Fruit fly (Drosophila melanogaster) S2 (cell line): ENCODE data around the gene CCHa1.

Source experiments
- CG8478 ChIP-seq: fragments of >200 bp; optimal IDR thresholded peaks from 2 replicates; lab custom pipeline; 2018
- CTCF ChIP-seq, 2 experiments: fragments of >200 bp; optimal IDR thresholded peaks; 2 replicates each; lab custom pipeline; 2018

Gene CCHa1

DNA sequence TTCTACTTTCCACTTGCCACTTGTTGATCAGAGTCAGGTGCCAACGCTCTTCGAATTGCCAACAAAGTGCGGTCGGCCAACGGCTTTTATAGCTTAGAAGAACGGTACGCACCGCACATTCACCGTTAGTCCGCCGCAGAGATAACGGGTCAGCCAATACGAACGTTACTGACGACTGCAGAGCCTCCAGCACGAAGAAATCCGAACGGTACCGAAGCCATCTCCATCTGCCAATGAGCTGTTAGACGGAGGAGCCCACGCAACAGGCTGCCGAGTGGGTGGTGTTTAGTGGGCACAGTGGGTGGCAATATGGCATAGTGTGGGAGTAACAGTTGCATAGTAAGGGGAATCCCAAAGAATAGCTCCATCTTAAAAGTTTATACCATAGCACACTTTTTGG is at the start of gene CCHa1:
Gene CCHa1 (minus strand): TSS at position 44 of the 400 bp plus-strand sequence.
- TF ChIP-seq CG8478 (lab: Kevin White, UChicago) (no peak), CTCF (optimal IDR thresholded peaks at IDR 0.05; lab: Kevin White, UChicago) (no peak)

DNA sequence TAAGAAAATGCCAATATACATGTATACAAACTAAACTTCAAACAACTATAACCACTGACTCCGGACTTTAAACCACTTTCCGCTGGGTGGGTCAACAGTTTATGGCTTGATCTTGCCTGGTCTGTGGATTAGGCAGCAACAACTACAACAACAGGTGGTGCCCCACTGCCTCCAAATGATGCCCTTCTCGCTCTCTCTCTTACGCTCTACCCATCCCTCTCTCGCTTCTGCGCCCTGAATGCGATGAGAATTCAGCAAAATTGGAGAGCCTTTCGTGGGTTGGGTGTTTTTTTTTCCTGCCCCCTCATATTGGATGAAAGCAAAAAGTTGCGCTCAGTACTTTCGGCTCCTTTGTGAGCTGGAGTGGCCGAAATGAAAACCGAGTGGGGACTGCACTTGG is 44.3 kb upstream of the CCHa1 start:
- no peak for TF ChIP-seq CG8478 (lab: Kevin White, UChicago)
- TF ChIP-seq CTCF (optimal IDR thresholded peaks at IDR 0.05; lab: Kevin White, UChicago) = no peak

DNA sequence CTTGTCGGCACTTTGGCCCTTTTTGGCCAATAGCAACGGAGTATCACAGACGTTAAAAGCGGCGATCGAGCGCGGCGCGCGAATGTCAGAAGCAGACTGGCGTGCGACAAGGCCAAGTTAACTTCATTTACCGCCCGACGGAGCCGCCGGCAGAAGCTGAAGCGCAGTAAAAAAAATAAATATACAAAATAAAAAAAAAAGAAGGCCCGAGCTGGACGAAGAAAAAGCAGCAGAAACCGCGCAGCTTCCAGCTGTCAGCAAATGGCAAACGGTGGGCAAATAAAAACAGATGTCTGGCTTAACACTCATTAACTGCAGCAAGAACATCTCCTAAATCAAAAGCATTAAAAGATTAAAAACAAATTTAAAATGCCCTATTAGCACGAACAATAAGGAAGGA is 35.3 kb upstream of the CCHa1 start, which contains the start of gene CG14356:
Gene CG14356 (minus strand): TSS at position 101 of the 400 bp plus-strand sequence.
- TF ChIP-seq CTCF (optimal IDR thresholded peaks at IDR 0.05; lab: Kevin White, UChicago) (no peak), CG8478 (lab: Kevin White, UChicago) (no peak)

DNA sequence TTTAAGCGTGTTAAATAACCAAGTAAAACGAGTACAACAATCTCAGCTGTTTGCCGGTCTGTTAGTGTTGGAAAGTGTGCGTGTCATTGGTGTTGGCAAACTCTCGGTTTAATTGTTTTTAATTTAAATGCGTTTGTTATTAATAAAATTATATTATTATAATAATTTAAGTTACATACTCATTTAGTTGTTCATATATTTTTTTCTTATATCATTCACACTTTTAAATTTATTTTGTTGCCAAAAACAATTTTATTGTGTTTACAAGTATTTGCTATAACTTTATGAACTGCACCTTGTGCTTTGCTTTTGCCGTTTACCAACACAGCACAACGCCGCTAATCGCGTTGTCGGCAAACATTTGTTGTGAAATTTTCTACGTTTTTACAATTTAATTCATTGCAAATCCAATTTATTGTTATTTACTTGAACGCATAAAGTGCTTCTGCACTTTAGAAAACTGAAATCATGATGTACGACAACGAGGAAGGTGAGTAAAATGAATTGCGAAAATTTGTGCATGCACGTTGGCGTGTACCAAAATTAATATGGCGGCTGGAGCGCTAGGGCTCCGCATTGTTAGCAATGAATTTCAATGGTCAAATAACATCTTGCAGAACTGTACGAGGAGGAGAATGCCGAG is 29.0 kb upstream of the CCHa1 start, which contains the start of the genes 140up and Polr2B:
Gene 140up (minus strand): TSS at position 70 of the 643 bp plus-strand sequence.
Gene Polr2B (plus strand): TSS at position 313 of the 643 bp plus-strand sequence.
- TF ChIP-seq CG8478 (lab: Kevin White, UChicago) (no peak), CTCF (optimal IDR thresholded peaks at IDR 0.05; lab: Kevin White, UChicago) (no peak)

DNA sequence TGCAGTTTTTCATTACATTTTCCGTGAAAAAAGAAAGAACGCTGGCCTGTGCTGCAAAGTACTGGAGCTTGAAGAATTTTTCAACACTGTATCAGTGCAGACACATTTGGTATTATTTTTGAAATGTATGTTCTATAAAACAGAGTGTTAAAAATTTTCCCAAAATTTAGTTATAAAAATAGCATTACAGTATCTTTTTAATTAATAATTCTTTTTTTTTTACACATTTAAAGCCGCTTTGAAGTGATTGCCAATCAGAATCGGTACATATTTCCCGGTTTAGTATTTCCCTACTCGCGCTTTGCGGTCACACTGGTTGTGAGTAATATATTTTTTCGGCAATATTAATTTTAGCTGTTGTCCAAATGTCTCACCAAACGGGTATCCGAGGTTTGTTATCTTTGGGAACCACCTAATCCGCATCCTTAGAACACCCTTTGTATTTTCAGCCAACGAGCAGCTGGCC is 25.7 kb upstream of the CCHa1 start, which contains the start of the genes Abi and twf:
Gene Abi (minus strand): TSS at position 74 of the 466 bp plus-strand sequence.
Gene twf (plus strand): TSS at position 308 of the 466 bp plus-strand sequence.
- TF ChIP-seq CTCF (optimal IDR thresholded peaks at IDR 0.05; lab: Kevin White, UChicago) (no peak), CG8478 (lab: Kevin White, UChicago) (no peak)

DNA sequence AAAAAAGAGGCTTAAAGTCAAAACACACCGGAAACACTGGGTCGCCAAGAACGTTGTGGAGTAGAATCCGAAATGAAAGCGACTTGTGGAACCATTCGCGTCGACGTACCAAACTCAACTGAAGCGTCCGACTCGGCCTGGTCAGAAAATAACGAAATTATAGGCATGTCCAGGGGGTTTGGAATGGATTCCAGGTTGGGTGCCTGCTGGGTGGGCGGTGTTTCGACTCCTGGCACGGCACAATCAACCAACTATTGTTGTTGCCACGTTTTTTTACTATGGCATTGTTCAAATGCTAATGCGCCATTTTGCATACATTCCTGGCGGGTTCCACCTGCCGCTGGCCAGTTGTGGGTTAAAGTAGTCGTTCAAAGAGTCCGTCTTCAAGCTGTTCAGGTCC is 21.7 kb upstream of the CCHa1 start, which contains the start of gene Kif19A:
Gene Kif19A (minus strand): TSS at position 101 of the 400 bp plus-strand sequence.
- TF ChIP-seq CG8478 (lab: Kevin White, UChicago) = no peak
- no peak for TF ChIP-seq CTCF (optimal IDR thresholded peaks at IDR 0.05; lab: Kevin White, UChicago)

DNA sequence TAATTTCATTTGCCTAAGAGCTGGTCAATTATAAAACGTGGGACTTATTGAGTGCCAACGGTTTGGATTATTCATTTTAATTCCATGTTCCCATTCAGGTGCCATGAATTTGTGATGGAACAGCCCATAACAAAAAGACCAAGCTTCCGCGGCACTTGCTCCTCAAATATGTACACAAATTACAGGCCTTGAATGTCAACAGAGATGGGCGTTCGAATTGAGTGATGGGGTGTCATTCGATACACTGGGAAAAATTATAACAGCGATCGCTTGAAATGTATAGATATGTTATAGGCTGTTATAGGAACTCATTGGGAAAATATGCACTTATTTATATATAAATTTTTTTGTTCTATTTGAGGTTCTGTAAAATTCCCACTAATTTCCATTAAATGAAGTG is 19.5 kb upstream of the CCHa1 start:
- TF ChIP-seq CG8478 (lab: Kevin White, UChicago) (no peak), CTCF (optimal IDR thresholded peaks at IDR 0.05; lab: Kevin White, UChicago) (no peak)

DNA sequence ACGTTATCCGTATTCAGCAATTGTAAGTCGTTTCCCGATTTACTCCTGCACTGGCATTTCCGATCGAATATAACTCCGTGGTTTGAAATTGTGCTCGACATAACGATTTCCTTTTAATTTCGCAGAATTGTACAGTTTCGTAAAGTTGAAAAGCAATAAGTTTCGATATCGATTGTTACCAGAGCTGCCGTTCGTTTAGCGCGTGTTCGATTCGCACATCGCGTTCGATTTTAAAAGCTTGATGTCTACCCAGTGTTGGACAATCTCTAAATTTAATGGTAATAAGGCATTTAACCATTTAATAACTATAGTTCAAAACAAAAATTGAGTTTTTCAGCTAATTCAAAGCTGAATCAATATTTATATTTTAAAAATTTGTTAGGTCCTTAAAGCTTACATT is 15.4 kb upstream of the CCHa1 start, which contains the start of gene CG14357:
Gene CG14357 (minus strand): TSS at position 101 of the 400 bp plus-strand sequence.
- TF ChIP-seq CG8478 (lab: Kevin White, UChicago) (no peak), CTCF (optimal IDR thresholded peaks at IDR 0.05; lab: Kevin White, UChicago) (no peak)

DNA sequence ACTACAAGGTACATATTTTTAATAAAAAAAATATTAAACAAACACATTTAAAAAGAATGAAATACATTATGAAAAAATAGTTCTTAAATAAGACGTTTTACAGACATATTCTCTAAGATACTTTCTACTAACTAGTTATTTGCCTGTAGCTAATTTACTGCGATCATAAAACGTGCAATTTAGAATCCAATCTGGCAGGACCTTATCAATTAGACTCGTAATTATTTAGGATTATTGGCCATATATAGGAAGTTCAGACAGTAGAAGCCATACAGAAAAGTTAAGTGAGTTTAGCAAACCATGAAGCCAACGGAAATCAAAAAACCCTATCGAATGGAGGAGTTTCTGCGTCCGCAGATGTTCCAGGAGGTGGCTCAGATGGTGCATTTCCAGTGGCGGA is 12.5 kb upstream of the CCHa1 start, which contains the start of gene Or88a:
Gene Or88a (plus strand): TSS at position 301 of the 400 bp plus-strand sequence.
- no peak for TF ChIP-seq CTCF (optimal IDR thresholded peaks at IDR 0.05; lab: Kevin White, UChicago)
- TF ChIP-seq CG8478 (lab: Kevin White, UChicago) = no peak

DNA sequence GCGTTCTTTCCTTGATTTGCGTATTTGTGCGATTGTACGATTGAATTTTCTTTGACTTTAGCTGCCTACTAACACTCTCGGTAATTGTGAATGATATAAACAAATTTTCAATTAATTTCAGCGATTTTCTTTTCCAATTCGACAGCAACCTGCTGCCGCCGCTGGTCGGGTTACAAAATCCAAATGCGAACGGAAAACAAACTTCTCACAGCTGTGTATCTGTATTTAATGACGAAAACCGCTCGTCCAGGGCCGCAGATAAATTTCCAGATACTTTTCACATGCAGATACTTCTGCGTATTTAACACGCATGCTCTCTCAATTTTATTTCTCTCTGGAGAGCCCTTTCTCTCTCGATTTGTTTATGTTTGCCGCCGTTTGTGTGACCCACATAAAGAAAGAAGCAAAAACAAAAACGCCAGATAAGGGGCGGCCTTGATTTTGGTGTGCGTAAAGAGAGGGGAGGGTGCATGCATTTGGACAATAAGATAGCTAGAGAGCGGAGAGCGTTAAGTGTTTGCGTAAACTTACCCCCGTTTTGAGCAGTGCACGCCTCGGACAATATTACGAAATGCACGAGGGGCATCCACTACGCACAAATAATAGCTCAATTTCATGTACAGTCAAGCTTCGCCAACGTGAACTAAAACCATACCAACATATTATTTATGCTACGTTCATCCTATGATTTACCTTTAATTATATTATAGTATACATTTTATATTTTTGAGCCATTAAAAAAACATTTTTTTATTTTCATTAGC is 11.7 kb upstream of the CCHa1 start, which contains the start of gene CG12402:
Gene CG12402 (minus strand): TSS at position 164 of the 764 bp plus-strand sequence.
- TF ChIP-seq CG8478 (lab: Kevin White, UChicago) (no peak), CTCF (optimal IDR thresholded peaks at IDR 0.05; lab: Kevin White, UChicago) (no peak)

DNA sequence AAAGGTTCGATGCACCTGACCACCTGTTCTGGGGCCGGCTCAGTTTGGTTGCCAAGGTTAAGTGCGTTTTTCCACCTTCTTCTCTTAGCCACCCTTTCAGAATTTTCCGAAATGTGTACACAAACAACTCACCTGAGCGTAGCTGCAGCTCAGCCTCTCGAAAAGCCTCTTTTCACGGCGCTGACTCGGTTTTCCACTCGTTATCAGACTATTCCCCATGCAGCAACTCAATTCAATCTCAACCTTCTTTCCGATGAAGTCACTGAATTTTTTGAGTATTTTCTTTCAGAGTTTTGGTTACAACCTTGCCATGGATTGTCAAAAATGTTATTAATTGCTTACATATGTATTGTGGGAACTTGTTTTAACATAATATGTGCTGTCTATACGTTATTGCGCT is 11.0 kb upstream of the CCHa1 start:
- TF ChIP-seq CTCF (optimal IDR thresholded peaks at IDR 0.05; lab: Kevin White, UChicago) (no peak), CG8478 (lab: Kevin White, UChicago) (no peak)

DNA sequence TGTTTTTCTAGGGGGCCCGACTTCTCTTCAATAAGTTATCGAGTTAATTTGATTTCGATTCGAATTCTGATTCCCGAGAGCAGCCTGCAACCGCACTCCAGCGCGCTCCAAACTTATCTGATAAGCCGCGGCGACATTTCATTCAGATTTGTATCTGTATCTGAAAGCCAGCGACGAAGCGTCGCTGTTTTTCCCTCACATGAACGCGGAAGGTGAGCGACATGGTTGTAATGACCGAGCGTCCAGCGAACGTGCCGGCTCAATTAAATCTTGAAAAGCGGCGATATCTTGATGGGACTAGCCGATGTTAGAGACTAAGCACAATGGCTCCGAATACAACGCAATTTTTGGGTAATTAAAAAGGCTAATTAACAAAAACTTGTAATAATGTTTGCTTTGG is 6.4 kb upstream of the CCHa1 start, which contains the start of gene PK1-R:
Gene PK1-R (minus strand): TSS at position 101 of the 400 bp plus-strand sequence.
- TF ChIP-seq CTCF (optimal IDR thresholded peaks at IDR 0.05; lab: Kevin White, UChicago) = no peak
- TF ChIP-seq CG8478 (lab: Kevin White, UChicago) = no peak

DNA sequence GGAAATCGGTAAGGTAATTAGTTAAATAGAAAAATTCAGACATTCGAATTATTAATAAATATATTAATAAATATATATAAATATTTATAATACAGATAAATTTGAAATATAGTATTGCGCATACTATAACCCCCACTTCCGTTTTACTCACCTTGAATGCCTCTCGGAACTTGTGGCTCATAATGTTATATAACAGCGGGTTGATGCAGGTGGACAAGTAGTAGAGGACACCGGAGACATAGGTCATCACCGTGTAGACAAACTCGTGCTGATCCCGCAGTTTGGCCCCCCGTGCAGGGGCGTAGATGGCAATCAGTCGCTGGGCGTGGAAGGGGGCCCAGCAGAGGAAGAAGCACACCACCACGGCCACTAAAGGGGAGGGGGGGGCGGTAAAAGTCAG is 4.3 kb upstream of the CCHa1 start:
- TF ChIP-seq CTCF (optimal IDR thresholded peaks at IDR 0.05; lab: Kevin White, UChicago) (no peak), CG8478 (lab: Kevin White, UChicago) (no peak)

DNA sequence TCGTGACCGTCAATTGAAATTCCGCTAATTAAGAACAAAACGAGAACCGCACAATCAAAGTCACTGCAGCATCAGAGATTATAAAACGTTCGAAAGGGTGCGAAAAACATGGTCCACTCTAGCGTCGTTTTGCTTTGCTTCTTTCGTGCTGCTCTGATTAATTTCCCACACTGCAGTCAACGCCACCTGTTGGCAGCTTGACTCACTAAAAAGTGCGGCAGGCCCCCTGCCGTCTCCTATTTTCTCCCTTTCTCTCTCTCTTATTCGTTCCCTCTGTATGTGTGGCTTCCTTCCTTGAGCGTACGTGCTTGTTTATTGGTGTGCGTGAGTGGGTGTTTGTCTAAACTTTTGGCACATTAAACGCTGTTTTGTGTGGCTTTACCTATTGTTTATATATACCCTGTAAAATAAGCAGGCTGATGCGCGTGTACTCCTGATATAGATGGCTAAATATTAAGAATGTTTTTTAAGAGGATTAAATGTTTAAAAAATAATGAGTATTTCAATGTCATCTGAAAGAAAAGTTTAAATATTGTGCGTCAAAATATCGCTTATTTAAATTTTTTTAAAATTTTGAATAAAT is 2.0 kb upstream of the CCHa1 start:
- TF ChIP-seq CTCF (optimal IDR thresholded peaks at IDR 0.05; lab: Kevin White, UChicago) (peak; percentile 74 to 79), CG8478 (lab: Kevin White, UChicago) (no peak)
